Worm (Caenorhabditis elegans) whole organism, mixed stage, embryonic: ENCODE measurements around the gene T25F10.4.

Experiments
- M03D4.4 ChIP-seq: sonication (generic microtip); optimal IDR thresholded peaks from 2 replicates; lab custom pipeline; 2017; ENCODE audit warnings: mild to moderate bottlenecking, missing genetic modification characterization, missing compliant biosample characterization
- bed-3 ChIP-seq: fragments of 200-800 bp; sonication (Bioruptor generic); optimal IDR thresholded peaks from 3 replicates; lab custom pipeline; 2018; ENCODE audit warnings: mild to moderate bottlenecking, missing genetic modification characterization, moderate library complexity, missing compliant biosample characterization
- blmp-1 ChIP-seq: fragments of 150-350 bp; optimal IDR thresholded peaks from 2 replicates; lab custom pipeline; 2014; ENCODE audit warnings: missing biosample characterization, missing genetic modification characterization
- ceh-43 ChIP-seq: fragments of 200-800 bp; sonication (Bioruptor generic); optimal IDR thresholded peaks from 2 replicates; lab custom pipeline; 2018; ENCODE audit warnings: mild to moderate bottlenecking, missing genetic modification characterization, moderate library complexity, missing compliant biosample characterization
- ceh-83 ChIP-seq: fragments of 200-800 bp; sonication (Bioruptor generic); optimal IDR thresholded peaks from 2 replicates; lab custom pipeline; 2018; ENCODE audit warnings: mild to moderate bottlenecking, missing genetic modification characterization, missing compliant biosample characterization
- ces-1 ChIP-seq: fragments of 150-350 bp; optimal IDR thresholded peaks from 2 replicates; lab custom pipeline; 2014; ENCODE audit warnings: missing biosample characterization, missing genetic modification reagents, missing genetic modification characterization
- cnd-1 ChIP-seq: fragments of 200-800 bp; sonication (Bioruptor generic); optimal IDR thresholded peaks from 2 replicates; lab custom pipeline; 2018; ENCODE audit warnings: mild to moderate bottlenecking, missing genetic modification characterization, missing compliant biosample characterization
- drap-1 ChIP-seq: fragments of 200-800 bp; sonication (Bioruptor generic); optimal IDR thresholded peaks from 3 replicates; lab custom pipeline; 2018; ENCODE audit warnings: mild to moderate bottlenecking, missing genetic modification characterization, missing compliant biosample characterization
- elt-1 ChIP-seq: sonication (generic microtip); optimal IDR thresholded peaks from 2 replicates; lab custom pipeline; 2017; ENCODE audit warnings: missing genetic modification characterization, mild to moderate bottlenecking, missing compliant biosample characterization, antibody characterized with exemption, moderate library complexity, borderline replicate concordance; ENCODE audit not compliant: insufficient read depth
- elt-3 ChIP-seq: fragments of 150-350 bp; optimal IDR thresholded peaks from 2 replicates; lab custom pipeline; 2014; ENCODE audit warnings: missing biosample characterization, missing genetic modification characterization
- flh-1 ChIP-seq: fragments of 200-800 bp; sonication (Bioruptor generic); optimal IDR thresholded peaks from 2 replicates; lab custom pipeline; 2018; ENCODE audit warnings: mild to moderate bottlenecking, missing genetic modification characterization, moderate library complexity, missing compliant biosample characterization
- hlh-1 ChIP-seq: fragments of 150-350 bp; optimal IDR thresholded peaks from 2 replicates; lab custom pipeline; 2014; ENCODE audit warnings: missing biosample characterization, missing genetic modification reagents, missing genetic modification characterization
- lin-13 ChIP-seq: fragments of 150-350 bp; optimal IDR thresholded peaks from 2 replicates; lab custom pipeline; 2014; ENCODE audit warnings: missing biosample characterization, missing genetic modification characterization
- lin-32 ChIP-seq: fragments of 200-800 bp; sonication (Bioruptor generic); optimal IDR thresholded peaks from 2 replicates; lab custom pipeline; 2018; ENCODE audit warnings: mild to moderate bottlenecking, missing genetic modification characterization, missing compliant biosample characterization
- lsy-2 ChIP-seq: fragments of 150-350 bp; optimal IDR thresholded peaks from 2 replicates; lab custom pipeline; 2014; ENCODE audit warnings: missing biosample characterization, missing genetic modification characterization
- mab-5 ChIP-seq: fragments of 150-350 bp; optimal IDR thresholded peaks from 2 replicates; lab custom pipeline; 2014; ENCODE audit warnings: missing biosample characterization, missing genetic modification characterization
- mep-1 ChIP-seq: fragments of 150-350 bp; optimal IDR thresholded peaks from 2 replicates; lab custom pipeline; 2017; ENCODE audit warnings: missing biosample characterization, missing genetic modification reagents, missing genetic modification characterization, inconsistent platforms
- nhr-12 ChIP-seq: fragments of 150-350 bp; optimal IDR thresholded peaks from 2 replicates; lab custom pipeline; 2014; ENCODE audit warnings: missing biosample characterization, missing genetic modification characterization
- nhr-2 ChIP-seq: fragments of 150-350 bp; optimal IDR thresholded peaks from 2 replicates; lab custom pipeline; 2014; ENCODE audit warnings: missing biosample characterization, missing genetic modification characterization
- nhr-237 ChIP-seq: fragments of 150-350 bp; optimal IDR thresholded peaks from 2 replicates; lab custom pipeline; 2014; ENCODE audit warnings: missing biosample characterization, missing genetic modification characterization
- nhr-28 ChIP-seq: fragments of 150-350 bp; optimal IDR thresholded peaks from 2 replicates; lab custom pipeline; 2014; ENCODE audit warnings: missing biosample characterization, missing genetic modification characterization
- nhr-76 ChIP-seq: sonication (generic microtip); optimal IDR thresholded peaks from 2 replicates; lab custom pipeline; 2017; ENCODE audit warnings: missing biosample characterization, missing genetic modification characterization
- pha-4 ChIP-seq: fragments of 150-350 bp; optimal IDR thresholded peaks from 2 replicates; lab custom pipeline; 2018; ENCODE audit warnings: missing biosample characterization, missing genetic modification reagents, missing genetic modification characterization
- sem-2 ChIP-seq: fragments of 200-800 bp; sonication (Bioruptor generic); optimal IDR thresholded peaks from 2 replicates; lab custom pipeline; 2018; ENCODE audit warnings: mild to moderate bottlenecking, missing genetic modification characterization, missing compliant biosample characterization
- snpc-4 ChIP-seq: fragments of 150-350 bp; optimal IDR thresholded peaks from 2 replicates; lab custom pipeline; 2014; ENCODE audit warnings: missing biosample characterization, missing genetic modification characterization
- sptf-1 ChIP-seq: sonication (generic microtip); optimal IDR thresholded peaks from 2 replicates; lab custom pipeline; 2017; ENCODE audit warnings: mild to moderate bottlenecking, missing genetic modification characterization, moderate library complexity, missing compliant biosample characterization
- tbx-8 ChIP-seq: fragments of 200-800 bp; sonication (Bioruptor generic); optimal IDR thresholded peaks from 2 replicates; lab custom pipeline; 2018; ENCODE audit warnings: mild to moderate bottlenecking, missing genetic modification characterization, moderate library complexity, missing compliant biosample characterization
- unc-120 ChIP-seq: sonication (generic microtip); optimal IDR thresholded peaks from 2 replicates; lab custom pipeline; 2017; ENCODE audit warnings: missing genetic modification characterization, missing compliant biosample characterization; ENCODE audit not compliant: poor library complexity, severe bottlenecking
- unc-39 ChIP-seq: fragments of 150-350 bp; optimal IDR thresholded peaks from 2 replicates; lab custom pipeline; 2014; ENCODE audit warnings: missing biosample characterization, missing genetic modification characterization
- unc-62 ChIP-seq: fragments of 150-350 bp; optimal IDR thresholded peaks from 2 replicates; lab custom pipeline; 2014; ENCODE audit warnings: missing biosample characterization, missing genetic modification reagents, missing genetic modification characterization
- zip-8 ChIP-seq: fragments of 150-350 bp; optimal IDR thresholded peaks from 2 replicates; lab custom pipeline; 2014; ENCODE audit warnings: missing biosample characterization, missing genetic modification characterization
- ztf-11 ChIP-seq: fragments of 150-350 bp; optimal IDR thresholded peaks from 2 replicates; lab custom pipeline; 2014; ENCODE audit warnings: missing biosample characterization, missing genetic modification characterization

Gene T25F10.4

ce11 chrV:6773735-6774134, 11.5 kb upstream of the T25F10.4 start, which contains the start of gene ZC404.16:
Gene ZC404.16, minus strand, starts transcription at chrV:6773835.
- TF ChIP-seq mab-5 (tag; lab: Kevin White, UChicago): no peak
- no peak for TF ChIP-seq blmp-1 (tag; lab: Kevin White, UChicago)
- TF ChIP-seq elt-1 (tag; lab: Kevin White, UChicago): no peak
- TF ChIP-seq nhr-12 (tag; lab: Kevin White, UChicago): no peak
- no peak for TF ChIP-seq cnd-1 (tag; lab: Kevin White, UChicago)
- TF ChIP-seq sem-2 (GFP tag; lab: Kevin White, UChicago): no peak
- no peak for TF ChIP-seq nhr-76 (tag; lab: Kevin White, UChicago)
- no peak for TF ChIP-seq zip-8 (tag; lab: Kevin White, UChicago)
- no peak for TF ChIP-seq nhr-2 (tag; lab: Kevin White, UChicago)
- TF ChIP-seq, all 35 proteins: peak for 0

- no peak for TF ChIP-seq unc-62 (GFP tag; lab: Kevin White, UChicago)
- no peak for TF ChIP-seq lsy-2
- TF ChIP-seq mab-5 (tag; lab: Kevin White, UChicago): no peak
- no peak for TF ChIP-seq lin-32
- no peak for TF ChIP-seq lin-13 (tag; lab: Kevin White, UChicago)
- TF ChIP-seq nhr-237: no peak
- no peak for TF ChIP-seq cnd-1 (tag; lab: Kevin White, UChicago)
- no peak for TF ChIP-seq ztf-11
- no peak for TF ChIP-seq elt-3
- TF ChIP-seq ceh-43: no peak
- TF ChIP-seq M03D4.4 (tag; lab: Kevin White, UChicago): no peak
- no peak for TF ChIP-seq snpc-4
- TF ChIP-seq sem-2 (GFP tag; lab: Kevin White, UChicago): no peak
- no peak for TF ChIP-seq tbx-8 (GFP tag; lab: Kevin White, UChicago)
- TF ChIP-seq, all 35 proteins: peak for 0
These were observed 9.4 kb upstream of the T25F10.4 start, which contains the start of gene srh-30 for ce11 chrV:6771645-6772044. Gene srh-30, minus strand, starts transcription at chrV:6771745.

- TF ChIP-seq lsy-2 (no peak), elt-1 (tag; lab: Kevin White, UChicago) (no peak), unc-39 (no peak), lin-13 (tag; lab: Kevin White, UChicago) (no peak), unc-120 (tag; lab: Kevin White, UChicago) (no peak), drap-1 (GFP tag; lab: Kevin White, UChicago) (no peak), bed-3 (no peak), elt-3 (no peak), nhr-28 (tag; lab: Kevin White, UChicago) (no peak), mep-1 (tag; lab: Kevin White, UChicago) (no peak), ces-1 (no peak), sptf-1 (tag; lab: Kevin White, UChicago) (no peak), ztf-11 (no peak), ceh-83 (GFP tag; lab: Kevin White, UChicago) (no peak), pha-4 (no peak)
These were observed 7.2 kb upstream of the T25F10.4 start for ce11 chrV:6769440-6769839.

DNA sequence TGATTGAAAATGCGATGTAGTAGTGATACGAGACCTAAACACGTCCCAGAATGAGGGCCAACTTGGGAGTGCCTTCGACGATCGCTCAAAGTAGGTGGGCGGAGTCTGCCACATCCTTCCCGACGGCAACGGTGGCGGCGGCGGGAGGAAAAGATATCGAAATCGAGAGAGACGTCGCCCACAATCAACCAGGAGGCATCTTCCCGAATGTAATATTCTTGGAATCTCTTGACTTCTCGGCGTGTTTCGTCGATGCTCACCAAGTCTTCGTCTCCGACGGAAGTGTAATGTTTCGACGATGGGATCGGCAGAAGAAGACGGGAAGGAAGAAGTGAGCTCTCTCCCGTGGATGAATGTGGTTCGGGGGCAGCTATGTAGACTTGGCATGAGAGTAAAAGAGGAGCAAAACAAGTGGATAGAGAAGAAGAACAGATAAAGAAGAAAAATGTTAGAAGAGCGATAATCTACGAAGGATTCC, 6.2 kb upstream of the T25F10.4 start, which contains the start of the genes T25F10.1 and clik-1:
Gene T25F10.1, plus strand, starts transcription at position 51 of the 478 bp plus-strand sequence.
Gene clik-1, minus strand, starts transcription at position 281 of the 478 bp plus-strand sequence.
- TF ChIP-seq snpc-4 (no peak), flh-1 (GFP tag; lab: Kevin White, UChicago) (no peak), nhr-237 (no peak), ces-1 (no peak), hlh-1 (tag; lab: Kevin White, UChicago) (peak; percentile 31), unc-62 (GFP tag; lab: Kevin White, UChicago) (peak; percentile 9), ceh-43 (no peak), ztf-11 (no peak), unc-120 (tag; lab: Kevin White, UChicago) (peak; percentile 90), bed-3 (no peak), sem-2 (GFP tag; lab: Kevin White, UChicago) (no peak)

- TF ChIP-seq unc-120 (tag; lab: Kevin White, UChicago) (peak; percentile 47), hlh-1 (tag; lab: Kevin White, UChicago) (peak; percentile 60), nhr-12 (tag; lab: Kevin White, UChicago) (no peak), ces-1 (no peak)
These were observed 5.3 kb upstream of the T25F10.4 start for ce11 chrV:6767576-6767975.
